Fruit fly (Drosophila melanogaster): ENCODE measurements around the gene Sdr.

DNA sequence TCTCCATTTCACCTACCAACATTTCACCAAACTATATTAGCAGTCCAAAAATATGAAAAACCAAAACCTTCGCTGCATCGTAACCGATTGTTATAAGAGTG lies 23.8 kb upstream of the Sdr start, which contains the start of gene CG14860:
- no peak for TF ChIP-seq h (optimal IDR thresholded peaks at IDR 0.05)
- no peak for TF ChIP-seq insv (optimal IDR thresholded peaks at IDR 0.05)
- TF ChIP-seq Myc (optimal IDR thresholded peaks at IDR 0.05): no peak
- TF ChIP-seq psq (optimal IDR thresholded peaks at IDR 0.05): no peak

Measured in Kc167 (cell line).